Fruit fly (Drosophila melanogaster) S2 (cell line): ENCODE measurements around the gene tctn.

Source experiments
- CG8478 ChIP-seq: fragments of >200 bp; optimal IDR thresholded peaks from 2 replicates; lab custom pipeline; 2018
- CTCF ChIP-seq, 2 experiments: fragments of >200 bp; optimal IDR thresholded peaks; 2 replicates each; lab custom pipeline; 2018

- TF ChIP-seq CTCF (optimal IDR thresholded peaks at IDR 0.05; lab: Kevin White, UChicago) (no peak), CG8478 (lab: Kevin White, UChicago) (no peak)
These were observed 42.8 kb downstream of the tctn start for dm6 chr2L:6087685-6088084.
